Worm (Caenorhabditis elegans): Measurements from ENCODE around the gene dhhc-8.

The dhhc-8 gene

ce11 chrIII:13069416-13069815 lies 38.0 kb upstream of the dhhc-8 start:
- peak; percentile 18 for TF ChIP-seq ama-1 (optimal IDR thresholded peaks at IDR 0.05)
- no peak for TF ChIP-seq Y55F3AM.14 (GFP tag; optimal IDR thresholded peaks at IDR 0.05)
- no peak for TF ChIP-seq nhr-77 (tag; optimal IDR thresholded peaks at IDR 0.05)
- no peak for TF ChIP-seq ztf-11 (tag; optimal IDR thresholded peaks at IDR 0.05)

ce11 chrIII:13070548-13071050 lies 36.8 kb upstream of the dhhc-8 start, which contains the start of gene Y39E4B.6:
Gene Y39E4B.6, plus strand, starts transcription at chrIII:13070756.
- TF ChIP-seq sma-3 (GFP tag; optimal IDR thresholded peaks at IDR 0.05) = peak; percentile 98
- TF ChIP-seq lin-13 (GFP tag; optimal IDR thresholded peaks at IDR 0.05) = peak; percentile 96
- TF ChIP-seq nhr-21 (tag; optimal IDR thresholded peaks at IDR 0.05) = peak; percentile 92
- TF ChIP-seq ama-1 (optimal IDR thresholded peaks at IDR 0.05) = peak; percentile 90
- TF ChIP-seq lin-11 (tag; optimal IDR thresholded peaks at IDR 0.05) = peak; percentile 92
- no peak for TF ChIP-seq elt-3 (tag; optimal IDR thresholded peaks at IDR 0.05)
- TF ChIP-seq mbf-1 (tag; optimal IDR thresholded peaks at IDR 0.05) = no peak
- peak; percentile 85 for TF ChIP-seq blmp-1 (tag; optimal IDR thresholded peaks at IDR 0.05; ENCODE audit: insufficient read depth)
- peak; percentile 77 for TF ChIP-seq skn-1 (tag; optimal IDR thresholded peaks at IDR 0.05)
- no peak for TF ChIP-seq nhr-11 (tag; optimal IDR thresholded peaks at IDR 0.05)
- TF ChIP-seq F13H6.1 (tag; optimal IDR thresholded peaks at IDR 0.05) = peak; percentile 98
- TF ChIP-seq mab-5 (tag; optimal IDR thresholded peaks at IDR 0.05) = peak; percentile 88
- peak; percentile 90 for TF ChIP-seq ztf-4 (tag; optimal IDR thresholded peaks at IDR 0.05)
- TF ChIP-seq nhr-237 (tag; optimal IDR thresholded peaks at IDR 0.05) = peak; percentile 67
- no peak for TF ChIP-seq alr-1 (tag; optimal IDR thresholded peaks at IDR 0.05)
- peak; percentile 55 for TF ChIP-seq ZK546.5 (tag; optimal IDR thresholded peaks at IDR 0.05)
- TF ChIP-seq nhr-10 (tag; optimal IDR thresholded peaks at IDR 0.05) = peak; percentile 64
- TF ChIP-seq nhr-25 (tag; optimal IDR thresholded peaks at IDR 0.05) = peak; percentile 95
- TF ChIP-seq sma-9 (GFP tag; optimal IDR thresholded peaks at IDR 0.05) = peak; percentile 90
- TF ChIP-seq sma-9 (tag; optimal IDR thresholded peaks at IDR 0.05) = no peak
- TF ChIP-seq fos-1 (tag; optimal IDR thresholded peaks at IDR 0.05) = peak; percentile 87
- no peak for TF ChIP-seq dmd-4 (tag; optimal IDR thresholded peaks at IDR 0.05)
- no peak for TF ChIP-seq R02D3.7 (tag; optimal IDR thresholded peaks at IDR 0.05)
- TF ChIP-seq ceh-82 (tag; optimal IDR thresholded peaks at IDR 0.05) = peak; percentile 94
- TF ChIP-seq nhr-129 (tag; optimal IDR thresholded peaks at IDR 0.05) = peak; percentile 96
- TF ChIP-seq lsy-2 (tag; optimal IDR thresholded peaks at IDR 0.05) = peak; percentile 87 to 94
- TF ChIP-seq unc-39 (tag; optimal IDR thresholded peaks at IDR 0.05) = no peak
- no peak for TF ChIP-seq nhr-77 (tag; optimal IDR thresholded peaks at IDR 0.05)
- TF ChIP-seq crh-2 (tag; optimal IDR thresholded peaks at IDR 0.05) = peak; percentile 94
- TF ChIP-seq aly-2 (tag; optimal IDR thresholded peaks at IDR 0.05) = no peak
- TF ChIP-seq ztf-1 (GFP tag; conservative IDR thresholded peaks at IDR 0.05) = 0 out of 2 replicates have a peak, but pooled peaks have one; percentile 60
- no peak for TF ChIP-seq elt-1 (tag; optimal IDR thresholded peaks at IDR 0.05)
- TF ChIP-seq nhr-12 (tag; optimal IDR thresholded peaks at IDR 0.05) = peak; percentile 22
- peak; percentile 87 for TF ChIP-seq gmeb-1 (tag; optimal IDR thresholded peaks at IDR 0.05)
- peak; percentile 98 for TF ChIP-seq C34F6.9 (tag; optimal IDR thresholded peaks at IDR 0.05)
- peak; percentile 98 for TF ChIP-seq Y55F3AM.14 (GFP tag; optimal IDR thresholded peaks at IDR 0.05)
- peak; percentile 95 for TF ChIP-seq egl-27 (tag; optimal IDR thresholded peaks at IDR 0.05)
- TF ChIP-seq ztf-11 (tag; optimal IDR thresholded peaks at IDR 0.05) = peak; percentile 59
- TF ChIP-seq lin-39 (tag; optimal IDR thresholded peaks at IDR 0.05) = peak; percentile 5
- peak; percentile 98 for TF ChIP-seq unc-55 (GFP tag; optimal IDR thresholded peaks at IDR 0.05)
- TF ChIP-seq ceh-16 (tag; optimal IDR thresholded peaks at IDR 0.05) = peak; percentile 62
- no peak for TF ChIP-seq nhr-23 (tag; optimal IDR thresholded peaks at IDR 0.05)
- peak; percentile 98 for TF ChIP-seq zag-1 (tag; optimal IDR thresholded peaks at IDR 0.05)
- peak; percentile 69 to 92 for TF ChIP-seq mdl-1 (tag; optimal IDR thresholded peaks at IDR 0.05)
- TF ChIP-seq nhr-6 (tag; optimal IDR thresholded peaks at IDR 0.05) = peak; percentile 83
- TF ChIP-seq peb-1 (tag; optimal IDR thresholded peaks at IDR 0.05) = no peak
- peak; percentile 98 for TF ChIP-seq sem-4 (tag; optimal IDR thresholded peaks at IDR 0.05)
- peak; percentile 73 for TF ChIP-seq snpc-4 (tag; optimal IDR thresholded peaks at IDR 0.05)
- no peak for TF ChIP-seq unc-62 (GFP tag; optimal IDR thresholded peaks at IDR 0.05)
